Fruit fly (Drosophila melanogaster): ENCODE data around the gene moi.

Gene moi

DNA sequence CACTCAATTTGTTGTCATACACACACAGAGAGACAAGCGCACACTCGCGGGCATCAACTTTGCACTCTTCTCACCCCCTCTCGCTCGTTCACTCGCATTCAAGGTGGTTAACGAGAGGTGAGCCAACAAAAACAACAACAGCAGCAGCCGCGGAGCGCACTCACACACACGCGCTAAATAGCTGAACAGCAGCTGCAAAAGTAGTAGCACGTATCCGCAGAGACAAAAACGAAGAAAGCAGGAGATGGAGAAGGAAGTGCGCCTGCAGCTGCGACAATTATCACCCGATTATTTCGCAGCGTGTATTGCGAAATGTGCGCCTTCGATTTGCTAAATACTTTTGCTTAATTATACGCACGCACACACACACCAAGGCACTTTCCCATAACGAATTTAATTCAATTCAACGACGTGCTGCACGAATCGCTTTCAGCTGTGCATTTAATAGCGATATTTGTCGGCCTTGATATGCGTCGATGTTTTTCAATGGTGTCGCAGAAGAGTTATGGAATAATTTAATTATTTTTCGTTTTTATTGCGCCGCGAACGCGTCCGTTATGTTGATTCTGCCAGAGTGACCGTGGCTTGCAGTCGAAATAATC is 43.1 kb downstream of the moi start:
- TF ChIP-seq rib (GFP tag; IDR thresholded peaks at IDR 0.05) (peak; percentile 84), CG4360 (GFP tag; IDR thresholded peaks at IDR 0.05) (peak; percentile 95), dm (GFP tag; optimal IDR thresholded peaks at IDR 0.05) (no peak), ewg (GFP tag; optimal IDR thresholded peaks at IDR 0.05) (peak; percentile 59), unpg (GFP tag; optimal IDR thresholded peaks at IDR 0.05) (peak; percentile 3), CG9797 (GFP tag; optimal IDR thresholded peaks at IDR 0.05) (no peak), ems (GFP tag; optimal IDR thresholded peaks at IDR 0.05) (peak; percentile 22), Meics (GFP tag; optimal IDR thresholded peaks at IDR 0.05) (peak; percentile 31), CG4617 (GFP tag; optimal IDR thresholded peaks at IDR 0.05; ENCODE audit: borderline replicate concordance) (peak; percentile 46), so (GFP tag; IDR thresholded peaks at IDR 0.05) (0 out of 3 replicates have a peak, but pooled peaks have one; percentile 37), Dp (GFP tag; optimal IDR thresholded peaks at IDR 0.05) (no peak), CG9817 (tag; optimal IDR thresholded peaks at IDR 0.05) (peak; percentile 21), gcm2 (GFP tag; optimal IDR thresholded peaks at IDR 0.05) (peak; percentile 11), CrebB (tag; optimal IDR thresholded peaks at IDR 0.05) (peak; percentile 40), stc (GFP tag; IDR thresholded peaks at IDR 0.05) (0 out of 2 replicates have a peak, but pooled peaks have one; percentile 18), CG7987 (GFP tag; optimal IDR thresholded peaks at IDR 0.05) (peak; percentile 23), CG9727 (GFP tag; optimal IDR thresholded peaks at IDR 0.05) (peak; percentile 6), kah (GFP tag; optimal IDR thresholded peaks at IDR 0.05) (peak; percentile 83), CG11456 (GFP tag; IDR thresholded peaks at IDR 0.05) (no peak), CG5953 (GFP tag; IDR thresholded peaks at IDR 0.05) (no peak), lilli (GFP tag; optimal IDR thresholded peaks at IDR 0.05) (peak; percentile 25), hkb (optimal IDR thresholded peaks at IDR 0.05) (no peak), hkb (GFP tag; IDR thresholded peaks at IDR 0.05) (peak; percentile 19; the same call in 1 of the 2 replicates), CG8478 (optimal IDR thresholded peaks at IDR 0.05) (peak; percentile 12), CG10543 (GFP tag; optimal IDR thresholded peaks at IDR 0.05) (peak; percentile 59), Dip3 (GFP tag; optimal IDR thresholded peaks at IDR 0.05) (peak; percentile 18), Ets65A (GFP tag) (peak; percentile 61), bbx (GFP tag; IDR thresholded peaks at IDR 0.05; ENCODE audit: partially characterized antibody) (peak; percentile 23; the same call in 1 of the 2 replicates), CG4282 (GFP tag; optimal IDR thresholded peaks at IDR 0.05) (peak; percentile 13), CG1024 (GFP tag; IDR thresholded peaks at IDR 0.05) (no peak), prd (optimal IDR thresholded peaks at IDR 0.05) (no peak), prd (GFP tag; IDR thresholded peaks at IDR 0.05) (peak; percentile 58), D (optimal IDR thresholded peaks at IDR 0.05) (peak; percentile 72), D (GFP tag; optimal IDR thresholded peaks at IDR 0.05) (no peak), HLH54F (GFP tag; optimal IDR thresholded peaks at IDR 0.05) (peak; percentile 11), da (GFP tag; optimal IDR thresholded peaks at IDR 0.05) (peak; percentile 41), stwl (tag; optimal IDR thresholded peaks at IDR 0.05) (no peak), mirr (GFP tag; optimal IDR thresholded peaks at IDR 0.05) (peak; percentile 60), odd (GFP tag; optimal IDR thresholded peaks at IDR 0.05) (peak; percentile 25), CG3163 (GFP tag; optimal IDR thresholded peaks at IDR 0.05) (peak; percentile 22), CG6175 (GFP tag; IDR thresholded peaks at IDR 0.05) (0 out of 3 replicates have a peak, but pooled peaks have one; percentile 32), CG3281 (GFP tag; optimal IDR thresholded peaks at IDR 0.05) (peak; percentile 8), CG34224 (GFP tag; IDR thresholded peaks at IDR 0.05; ENCODE audit: partially characterized antibody) (peak; percentile 42; the same call in 2 of the 3 replicates), chinmo (GFP tag; IDR thresholded peaks at IDR 0.05; ENCODE audit: partially characterized antibody) (peak; percentile 60; the same call in 2 of the 4 replicates), Ets97D (GFP tag; optimal IDR thresholded peaks at IDR 0.05) (no peak), CoRest (tag; optimal IDR thresholded peaks at IDR 0.05) (peak; percentile 6), Ptx1 (GFP tag; IDR thresholded peaks at IDR 0.05) (0 out of 2 replicates have a peak, but pooled peaks have one; percentile 23), CG33557 (GFP tag; optimal IDR thresholded peaks at IDR 0.05) (no peak), CG34376 (GFP tag; optimal IDR thresholded peaks at IDR 0.05) (peak; percentile 50), Deaf1 (tag; optimal IDR thresholded peaks at IDR 0.05) (peak; percentile 37), sd (tag; optimal IDR thresholded peaks at IDR 0.05) (peak; percentile 72)

Measured in whole organism, embryonic.